Fruit fly (Drosophila melanogaster) whole organism, pupa: ENCODE measurements around the gene mthl2.

Experiments used
- CG13204 ChIP-seq: fragments of 200-800 bp; sonication (Bioruptor generic); optimal IDR thresholded peaks from 2 replicates; lab custom pipeline; 2018; ENCODE audit warnings: missing biosample characterization, mild to moderate bottlenecking, missing genetic modification characterization, moderate library complexity
- CG14655 ChIP-seq: fragments of 200-800 bp; sonication (Bioruptor generic); optimal IDR thresholded peaks from 3 replicates; lab custom pipeline; 2017; ENCODE audit warnings: mild to moderate bottlenecking, missing biosample characterization, missing genetic modification reagents, missing genetic modification characterization
- CG15710 ChIP-seq: fragments of 200-800 bp; sonication (Bioruptor generic); optimal IDR thresholded peaks from 2 replicates; lab custom pipeline; 2018; ENCODE audit warnings: missing biosample characterization, mild to moderate bottlenecking, missing genetic modification characterization, moderate library complexity
- CG34367 ChIP-seq: fragments of 200-800 bp; sonication (Bioruptor generic); optimal IDR thresholded peaks from 2 replicates; lab custom pipeline; 2018; ENCODE audit warnings: missing biosample characterization, mild to moderate bottlenecking, missing genetic modification characterization
- CG8159 ChIP-seq: fragments of 200-800 bp; sonication (Bioruptor generic); optimal IDR thresholded peaks from 3 replicates; lab custom pipeline; 2018; ENCODE audit warnings: missing biosample characterization, mild to moderate bottlenecking, missing genetic modification characterization, moderate library complexity
- EcR ChIP-seq: fragments of 200-800 bp; sonication (Bioruptor generic); optimal IDR thresholded peaks from 3 replicates; lab custom pipeline; 2019; ENCODE audit warnings: missing biosample characterization, missing genetic modification characterization, mild to moderate bottlenecking, moderate library complexity, missing genetic modification reagents
- Snoo ChIP-seq: fragments of 200-800 bp; sonication (Bioruptor generic); optimal IDR thresholded peaks from 3 replicates; lab custom pipeline; 2017; ENCODE audit warnings: missing biosample characterization, mild to moderate bottlenecking, missing genetic modification characterization, inconsistent platforms
- rn ChIP-seq: fragments of 200-800 bp; sonication (Bioruptor generic); IDR thresholded peaks from 2 replicates; pipeline ENCODE4 v1.3.6; 2022; ENCODE audit warnings: missing biosample characterization, missing genetic modification characterization

DNA sequence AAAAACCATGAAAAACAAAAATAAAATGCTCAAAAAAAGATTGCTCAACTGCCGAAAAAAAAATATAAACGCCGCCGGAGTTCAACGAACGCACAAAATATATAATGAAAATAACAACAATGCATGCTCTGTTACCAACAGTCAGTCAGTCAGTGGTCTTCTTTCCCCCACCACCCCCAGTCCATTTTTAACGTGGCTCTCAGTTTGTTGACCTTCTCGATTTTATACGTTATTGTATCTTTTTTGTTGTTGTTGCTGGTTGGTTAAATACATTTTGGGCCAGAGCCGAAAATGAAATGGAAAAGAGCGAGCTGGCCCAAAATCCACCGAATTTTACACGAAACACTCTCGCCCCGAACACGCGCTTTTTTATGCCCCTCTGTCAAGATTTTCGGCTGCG is 17.3 kb downstream of the mthl2 start:
- no peak for TF ChIP-seq CG14655 (GFP tag; lab: Kevin White, UChicago)
- TF ChIP-seq Snoo, result peak; percentile 37
- no peak for TF ChIP-seq EcR (GFP tag; lab: Kevin White, UChicago)
- TF ChIP-seq CG34367 (tag; lab: Kevin White, UChicago), result no peak
- no peak for TF ChIP-seq CG13204
- TF ChIP-seq rn (GFP tag; lab: Robert Waterston, UW), result no peak
- no peak for TF ChIP-seq CG15710 (tag; lab: Kevin White, UChicago)
- no peak for TF ChIP-seq CG8159 (tag; lab: Kevin White, UChicago)
